Fruit fly (Drosophila melanogaster) whole organism, embryonic: ENCODE measurements around the gene Sam-S.

ENCODE experiments used
- Awh ChIP-seq: fragments of 200-800 bp; sonication (Bioruptor generic); IDR thresholded peaks from 2 replicates; pipeline ENCODE4, ENCODE4 v1.3.6; 2022; ENCODE audit warnings: missing biosample characterization, missing genetic modification characterization
- Bdp1 ChIP-seq: fragments of 200-800 bp; sonication (Bioruptor generic); optimal IDR thresholded peaks from 3 replicates; lab custom pipeline; 2016; ENCODE audit warnings: missing biosample characterization, missing genetic modification characterization
- CG10209 ChIP-seq: fragments of 200-800 bp; sonication (Bioruptor generic); optimal IDR thresholded peaks from 3 replicates; lab custom pipeline; 2017; ENCODE audit warnings: missing biosample characterization, mild to moderate bottlenecking, missing genetic modification characterization, missing genetic modification reagents
- CG10274 ChIP-seq: fragments of 200-800 bp; sonication (Bioruptor generic); optimal IDR thresholded peaks from 3 replicates; lab custom pipeline; 2017; ENCODE audit warnings: missing biosample characterization, mild to moderate bottlenecking, missing genetic modification characterization
- CG11093 ChIP-seq: fragments of 200-800 bp; sonication (Bioruptor generic); IDR thresholded peaks from 3 replicates; pipeline ENCODE4 v1.3.6; 2022; ENCODE audit warnings: missing biosample characterization, missing genetic modification characterization
- CG11456 ChIP-seq: fragments of 200-800 bp; sonication (Bioruptor generic); IDR thresholded peaks from 3 replicates; pipeline ENCODE4 v1.3.6; 2022; ENCODE audit warnings: missing biosample characterization, missing genetic modification characterization
- CG12155 ChIP-seq: fragments of 200-800 bp; sonication (Bioruptor generic); optimal IDR thresholded peaks from 3 replicates; lab custom pipeline; 2016; ENCODE audit warnings: missing biosample characterization, missing genetic modification characterization
- CG12219 ChIP-seq: fragments of 200-800 bp; sonication (Bioruptor generic); optimal IDR thresholded peaks from 3 replicates; lab custom pipeline; 2018; ENCODE audit warnings: missing biosample characterization, mild to moderate bottlenecking, missing genetic modification characterization
- CG1529 ChIP-seq: fragments of 200-800 bp; sonication (Bioruptor generic); optimal IDR thresholded peaks from 3 replicates; lab custom pipeline; 2018; ENCODE audit warnings: missing biosample characterization, missing genetic modification characterization
- CG15696 ChIP-seq: fragments of 200-800 bp; sonication (Bioruptor generic); optimal IDR thresholded peaks from 2 replicates; lab custom pipeline; 2019; ENCODE audit warnings: missing biosample characterization, mild to moderate bottlenecking, missing genetic modification characterization, moderate library complexity
- CG17361 ChIP-seq: fragments of 200-800 bp; sonication (Bioruptor generic); IDR thresholded peaks from 3 replicates; pipeline ENCODE4 v1.3.6; 2022; ENCODE audit warnings: missing biosample characterization, missing genetic modification characterization
- CG17829 ChIP-seq: fragments of 200-800 bp; optimal IDR thresholded peaks from 2 replicates; lab custom pipeline; 2019; ENCODE audit warnings: missing biosample characterization, mild to moderate bottlenecking, missing genetic modification characterization, moderate library complexity
- CG1832 ChIP-seq: fragments of 200-800 bp; sonication (Bioruptor generic); optimal IDR thresholded peaks from 2 replicates; lab custom pipeline; 2017; ENCODE audit warnings: missing biosample characterization, mild to moderate bottlenecking, missing genetic modification characterization, inconsistent platforms
- CG18764 ChIP-seq: fragments of 200-800 bp; sonication (Bioruptor generic); optimal IDR thresholded peaks from 3 replicates; lab custom pipeline; 2016; ENCODE audit warnings: missing biosample characterization, missing genetic modification characterization
- CG2889 ChIP-seq: fragments of 200-800 bp; sonication (Bioruptor generic); IDR thresholded peaks from 3 replicates; pipeline ENCODE4 v1.3.6; 2022; ENCODE audit warnings: missing biosample characterization, missing genetic modification characterization
- CG32532 ChIP-seq: fragments of 200-800 bp; sonication (Bioruptor generic); IDR thresholded peaks from 2 replicates; pipeline ENCODE4 v1.3.6; 2022; ENCODE audit warnings: missing biosample characterization, missing genetic modification characterization
- CG34376 ChIP-seq: fragments of 200-800 bp; sonication (Bioruptor generic); optimal IDR thresholded peaks from 2 replicates; lab custom pipeline; 2018; ENCODE audit warnings: missing biosample characterization, mild to moderate bottlenecking, missing genetic modification characterization
- CG6791 ChIP-seq: fragments of 200-800 bp; sonication (Bioruptor generic); IDR thresholded peaks from 3 replicates; pipeline ENCODE4 v1.3.6; 2022; ENCODE audit warnings: missing biosample characterization, missing genetic modification characterization; ENCODE audit not compliant: partially characterized antibody
- CG7839 ChIP-seq: fragments of 200-800 bp; sonication (Bioruptor generic); optimal IDR thresholded peaks from 3 replicates; lab custom pipeline; 2018; ENCODE audit warnings: missing biosample characterization, mild to moderate bottlenecking, missing genetic modification characterization, moderate library complexity
- Dip2 ChIP-seq: fragments of 200-800 bp; sonication (Bioruptor generic); IDR thresholded peaks from 2 replicates; pipeline ENCODE4 v1.3.6; 2022; ENCODE audit warnings: missing biosample characterization, missing genetic modification characterization
- Doc3 ChIP-seq: fragments of 200-800 bp; sonication (Bioruptor generic); IDR thresholded peaks from 3 replicates; pipeline ENCODE4 v1.3.6; 2022; ENCODE audit warnings: missing biosample characterization, missing genetic modification characterization; ENCODE audit not compliant: partially characterized antibody
- Elba2 ChIP-seq: fragments of 200-800 bp; sonication (Bioruptor generic); optimal IDR thresholded peaks from 3 replicates; lab custom pipeline; 2016; ENCODE audit warnings: missing biosample characterization, missing genetic modification characterization
- GATAe ChIP-seq: fragments of 200-800 bp; sonication (Bioruptor generic); conservative IDR thresholded peaks from 2 replicates; pipeline ENCODE4 v1.3.6; 2022; ENCODE audit warnings: missing biosample characterization, missing genetic modification characterization
- Gsc ChIP-seq: fragments of 200-800 bp; sonication (Bioruptor generic); IDR thresholded peaks from 2 replicates; pipeline ENCODE4 v1.3.6; 2022; ENCODE audit warnings: missing biosample characterization, missing genetic modification characterization
- Hey ChIP-seq: fragments of 200-800 bp; sonication (Bioruptor generic); optimal IDR thresholded peaks from 3 replicates; lab custom pipeline; 2018; ENCODE audit warnings: missing biosample characterization, mild to moderate bottlenecking, missing genetic modification characterization
- HmgD ChIP-seq: fragments of 200-800 bp; sonication (Bioruptor generic); optimal IDR thresholded peaks from 3 replicates; lab custom pipeline; 2016; ENCODE audit warnings: missing biosample characterization, missing genetic modification characterization
- Hr3 ChIP-seq: fragments of 200-800 bp; sonication (Bioruptor generic); optimal IDR thresholded peaks from 3 replicates; lab custom pipeline; 2016; ENCODE audit warnings: missing biosample characterization, missing genetic modification characterization
- Kr ChIP-seq: fragments of 200-800 bp; sonication (Bioruptor generic); optimal IDR thresholded peaks from 2 replicates; lab custom pipeline; 2017; ENCODE audit warnings: missing biosample characterization, mild to moderate bottlenecking, missing genetic modification characterization
- MESR4 ChIP-seq: fragments of 200-800 bp; sonication (Bioruptor generic); optimal IDR thresholded peaks from 2 replicates; lab custom pipeline; 2018; ENCODE audit warnings: missing biosample characterization, mild to moderate bottlenecking, missing genetic modification characterization, moderate library complexity
- Med ChIP-seq: fragments of 200-800 bp; sonication (Bioruptor generic); peaks from one replicate; lab custom pipeline; 2016; ENCODE audit warnings: missing biosample characterization, missing genetic modification characterization, mild to moderate bottlenecking, inconsistent platforms, moderate library complexity
- Rfx ChIP-seq: fragments of 200-800 bp; sonication (Bioruptor generic); IDR thresholded peaks from 2 replicates; pipeline ENCODE4 v1.3.6; 2022; ENCODE audit warnings: missing biosample characterization, missing genetic modification characterization
- ase ChIP-seq: fragments of 200-800 bp; sonication (Bioruptor generic); IDR thresholded peaks from 3 replicates; pipeline ENCODE4 v1.3.6; 2022; ENCODE audit warnings: missing biosample characterization, missing genetic modification characterization
- ato ChIP-seq: fragments of 200-800 bp; sonication (Bioruptor generic); IDR thresholded peaks from 2 replicates; pipeline ENCODE4 v1.3.6; 2022; ENCODE audit warnings: missing biosample characterization, missing genetic modification characterization; ENCODE audit not compliant: partially characterized antibody
- disco-r ChIP-seq: fragments of 200-800 bp; sonication (Bioruptor generic); optimal IDR thresholded peaks from 2 replicates; lab custom pipeline; 2016; ENCODE audit warnings: missing biosample characterization, missing genetic modification characterization
- eve ChIP-seq, 2 experiments: fragments of >200 bp; optimal IDR thresholded peaks; 2 replicates each; lab custom pipeline; 2017; ENCODE audit warnings: missing biosample characterization in 2 of 2, missing genetic modification characterization in 2 of 2
- exex ChIP-seq: fragments of 200-800 bp; sonication (Bioruptor generic); optimal IDR thresholded peaks from 4 replicates; lab custom pipeline; 2018; ENCODE audit warnings: missing biosample characterization, mild to moderate bottlenecking, missing genetic modification characterization, moderate library complexity
- gem ChIP-seq: fragments of 200-800 bp; sonication (Bioruptor generic); optimal IDR thresholded peaks from 2 replicates; lab custom pipeline; 2019; ENCODE audit warnings: missing biosample characterization, mild to moderate bottlenecking, missing genetic modification characterization, moderate library complexity
- grau ChIP-seq: fragments of 200-800 bp; optimal IDR thresholded peaks from 3 replicates; lab custom pipeline; 2019; ENCODE audit warnings: missing biosample characterization, mild to moderate bottlenecking, missing genetic modification characterization, moderate library complexity
- gro ChIP-seq: fragments of 200-800 bp; sonication (Bioruptor generic); optimal IDR thresholded peaks from 2 replicates; lab custom pipeline; 2016; ENCODE audit warnings: missing biosample characterization, missing genetic modification characterization
- her ChIP-seq: fragments of 200-800 bp; sonication (Bioruptor generic); optimal IDR thresholded peaks from 2 replicates; lab custom pipeline; 2016; ENCODE audit warnings: missing biosample characterization, missing genetic modification characterization
- inv ChIP-seq: fragments of 200-800 bp; sonication (Bioruptor generic); IDR thresholded peaks from 2 replicates; pipeline ENCODE4 v1.3.6; 2022; ENCODE audit warnings: missing biosample characterization, missing genetic modification characterization; ENCODE audit not compliant: partially characterized antibody
- jing ChIP-seq: fragments of 200-800 bp; sonication (Bioruptor generic); optimal IDR thresholded peaks from 2 replicates; lab custom pipeline; 2018; ENCODE audit warnings: missing biosample characterization, mild to moderate bottlenecking, missing genetic modification characterization
- kay ChIP-seq: fragments of 200-800 bp; sonication (Bioruptor generic); optimal IDR thresholded peaks from 2 replicates; lab custom pipeline; 2016; ENCODE audit warnings: missing biosample characterization, missing genetic modification characterization
- ken ChIP-seq: fragments of 200-800 bp; sonication (Bioruptor generic); IDR thresholded peaks from 3 replicates; pipeline ENCODE4 v1.3.6; 2022; ENCODE audit warnings: missing biosample characterization, missing genetic modification characterization
- lab ChIP-seq: fragments of 200-800 bp; sonication (Bioruptor generic); optimal IDR thresholded peaks from 3 replicates; lab custom pipeline; 2017; ENCODE audit warnings: missing biosample characterization, missing genetic modification characterization, mild to moderate bottlenecking, moderate library complexity, missing genetic modification reagents
- salm ChIP-seq: fragments of 200-800 bp; sonication (Bioruptor generic); optimal IDR thresholded peaks from 2 replicates; lab custom pipeline; 2018; ENCODE audit warnings: missing biosample characterization, mild to moderate bottlenecking, missing genetic modification characterization
- usp ChIP-seq: fragments of >200 bp; optimal IDR thresholded peaks from 2 replicates; lab custom pipeline; 2017; ENCODE audit warnings: missing biosample characterization, missing genetic modification characterization
- yki ChIP-seq: fragments of >200 bp; optimal IDR thresholded peaks from 3 replicates; lab custom pipeline; 2018
- zen ChIP-seq: fragments of 200-800 bp; sonication (Bioruptor generic); optimal IDR thresholded peaks from 3 replicates; lab custom pipeline; 2018; ENCODE audit warnings: missing biosample characterization, mild to moderate bottlenecking, missing genetic modification characterization, moderate library complexity

Gene Sam-S

DNA sequence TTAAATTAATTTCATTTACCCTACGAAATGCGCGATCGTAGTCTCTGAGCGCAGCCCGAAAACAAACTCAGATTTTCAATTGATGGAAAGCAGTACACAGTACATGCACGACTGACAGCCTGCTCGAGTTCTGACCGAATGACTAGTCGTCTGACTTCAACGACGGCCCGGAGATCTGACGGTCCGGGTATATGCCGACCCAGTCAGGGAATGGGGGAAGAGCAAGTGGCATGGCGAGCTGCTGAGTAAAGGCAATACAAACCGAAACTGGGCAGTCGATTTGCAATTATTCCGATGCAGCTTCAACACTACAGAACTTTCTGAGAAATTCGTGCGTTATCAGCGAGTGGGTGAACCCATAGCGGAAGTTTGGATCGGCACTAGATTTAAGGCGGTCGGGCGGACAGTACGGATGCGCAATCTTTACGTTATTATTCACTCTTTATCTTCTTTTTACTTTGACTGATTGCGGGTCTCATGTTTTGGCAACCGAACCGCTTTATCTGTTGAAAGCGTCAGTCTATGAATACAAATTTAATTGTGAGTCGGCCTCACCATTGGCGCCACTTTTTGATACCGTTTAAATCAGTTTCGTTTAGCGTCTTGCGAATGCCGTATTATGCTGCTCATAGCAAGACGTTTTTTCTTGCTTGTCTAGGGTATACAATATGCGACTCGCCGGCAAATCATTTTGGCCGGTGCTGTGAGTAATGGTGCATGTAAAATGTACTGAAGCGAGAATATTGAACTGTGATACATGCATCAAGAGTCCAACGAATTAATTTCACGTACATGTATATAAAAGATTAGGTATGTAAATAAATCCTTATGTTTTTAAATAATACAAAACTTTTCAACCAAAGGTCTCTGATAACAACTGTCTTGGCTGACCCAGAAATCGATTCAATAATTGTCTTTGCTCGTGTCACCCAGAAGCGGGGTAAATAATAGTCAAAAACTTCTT lies 14.1 kb downstream of the Sam-S start (continued):
- TF ChIP-seq CG2889, result no peak
- no peak for TF ChIP-seq inv (GFP tag; lab: Robert Waterston, UW)
- TF ChIP-seq Bdp1 (GFP tag; lab: Kevin White, UChicago), result no peak
- TF ChIP-seq CG15696, result no peak
- no peak for TF ChIP-seq ken (GFP tag; lab: Robert Waterston, UW)
- no peak for TF ChIP-seq CG12219
- no peak for TF ChIP-seq jing (GFP tag; lab: Kevin White, UChicago)
- no peak for TF ChIP-seq zen (tag; lab: Kevin White, UChicago)
- TF ChIP-seq yki, result no peak
- TF ChIP-seq Kr (GFP tag; lab: Kevin White, UChicago), result no peak
- TF ChIP-seq Awh (GFP tag; lab: Robert Waterston, UW), result no peak
- TF ChIP-seq CG10274 (GFP tag; lab: Kevin White, UChicago), result no peak
- TF ChIP-seq CG1832 (GFP tag; lab: Kevin White, UChicago), result no peak
- peak; percentile 81 for TF ChIP-seq CG34376 (GFP tag; lab: Kevin White, UChicago)
- TF ChIP-seq CG11456 (GFP tag; lab: Robert Waterston, UW), result 0 out of 3 replicates have a peak, but pooled peaks have one; percentile 11
- no peak for TF ChIP-seq Elba2
- peak; percentile 12 for TF ChIP-seq CG10209
- TF ChIP-seq Rfx, result peak; percentile 46
- no peak for TF ChIP-seq CG18764
- peak; percentile 85 for TF ChIP-seq Med
- TF ChIP-seq kay (GFP tag; lab: Kevin White, UChicago), result peak; percentile 44
- no peak for TF ChIP-seq ase (GFP tag; lab: Robert Waterston, UW)
- TF ChIP-seq gem (tag; lab: Kevin White, UChicago), result peak; percentile 26
- TF ChIP-seq Hey (tag; lab: Kevin White, UChicago), result no peak
- TF ChIP-seq Gsc (GFP tag; lab: Robert Waterston, UW), result no peak
- TF ChIP-seq salm (tag; lab: Kevin White, UChicago), result no peak
- TF ChIP-seq CG11093, result no peak
- TF ChIP-seq Hr3 (GFP tag; lab: Kevin White, UChicago), result no peak
- no peak for TF ChIP-seq ato
- TF ChIP-seq disco-r (GFP tag; lab: Kevin White, UChicago), result no peak
- no peak for TF ChIP-seq CG17829
- no peak for TF ChIP-seq usp (GFP tag; lab: Kevin White, UChicago)
- no peak for TF ChIP-seq her (GFP tag; lab: Kevin White, UChicago)
- no peak for TF ChIP-seq HmgD
- peak; percentile 23 for TF ChIP-seq exex (tag; lab: Kevin White, UChicago)
- no peak for TF ChIP-seq Dip2 (GFP tag; lab: Robert Waterston, UW)
- TF ChIP-seq CG32532, result peak; percentile 7; the same call in 1 of the 2 replicates
- TF ChIP-seq gro (GFP tag; lab: Kevin White, UChicago), result no peak
- TF ChIP-seq CG12155 (GFP tag; lab: Kevin White, UChicago), result no peak
- peak; percentile 7 for TF ChIP-seq lab
- TF ChIP-seq grau (tag; lab: Kevin White, UChicago), result peak; percentile 11
- TF ChIP-seq CG1529 (GFP tag; lab: Kevin White, UChicago), result no peak
- peak; percentile 31; the same call in 1 of the 3 replicates for TF ChIP-seq CG17361 (GFP tag; lab: Robert Waterston, UW)
- no peak for TF ChIP-seq GATAe (GFP tag; lab: Robert Waterston, UW)
- TF ChIP-seq CG7839 (tag; lab: Kevin White, UChicago), result peak; percentile 19
- 0 out of 3 replicates have a peak, but pooled peaks have one; percentile 21 for TF ChIP-seq CG6791
- TF ChIP-seq Doc3 (GFP tag; lab: Robert Waterston, UW), result no peak
- TF ChIP-seq MESR4 (GFP tag; lab: Kevin White, UChicago), result no peak
- peak in 1 of 2 experiments; percentile 66 for TF ChIP-seq eve (GFP tag; optimal IDR thresholded peaks at IDR 0.05; lab: Kevin White, UChicago)
